Worm (Caenorhabditis elegans) whole organism, young adult: ENCODE measurements around the gene F54F2.9.
A peak's percentile ranks its signal among the peaks of the same experiment; 100 is the strongest.

Source experiments
- B0261.1 ChIP-seq: sonication (generic microtip); optimal IDR thresholded peaks from 2 replicates; lab custom pipeline; 2016; ENCODE audit warnings: mild to moderate bottlenecking, missing genetic modification characterization, moderate library complexity, missing compliant biosample characterization
- C17E4.6 ChIP-seq: fragments of 200-800 bp; sonication (Bioruptor generic); IDR thresholded peaks from 2 replicates; pipeline ENCODE4 v1.3.6; 2022; ENCODE audit warnings: missing genetic modification reagents, missing genetic modification characterization, missing compliant biosample characterization
- D2030.7 ChIP-seq: fragments of 200-800 bp; sonication (Bioruptor generic); IDR thresholded peaks from 2 replicates; pipeline ENCODE4 v1.3.6; 2022; ENCODE audit warnings: missing genetic modification reagents, missing genetic modification characterization, missing compliant biosample characterization
- F22D6.2 ChIP-seq: sonication (generic microtip); optimal IDR thresholded peaks from 2 replicates; lab custom pipeline; 2016; ENCODE audit warnings: mild to moderate bottlenecking, missing genetic modification characterization, missing compliant biosample characterization
- F33H1.4 ChIP-seq: fragments of 200-800 bp; sonication (Bioruptor generic); IDR thresholded peaks from 2 replicates; pipeline ENCODE4 v1.3.6; 2022; ENCODE audit warnings: missing genetic modification reagents, missing genetic modification characterization, missing compliant biosample characterization
- F37B4.10 ChIP-seq: fragments of 200-800 bp; sonication (Bioruptor generic); IDR thresholded peaks from 2 replicates; pipeline ENCODE4 v1.3.6; 2022; ENCODE audit warnings: missing genetic modification characterization, missing compliant biosample characterization
- K11D2.4 ChIP-seq: fragments of 200-800 bp; sonication (Bioruptor generic); IDR thresholded peaks from 2 replicates; pipeline ENCODE4 v1.3.6; 2022; ENCODE audit warnings: missing genetic modification reagents, missing genetic modification characterization, missing compliant biosample characterization
- Y53G8AR.9 ChIP-seq: fragments of 200-800 bp; sonication (Bioruptor generic); conservative IDR thresholded peaks from 2 replicates; pipeline ENCODE4 v1.3.6; 2022; ENCODE audit warnings: missing genetic modification reagents, missing genetic modification characterization, missing compliant biosample characterization
- Y67H2A.10 ChIP-seq: fragments of 200-800 bp; sonication (Bioruptor generic); conservative IDR thresholded peaks from 2 replicates; pipeline ENCODE4 v1.3.6; 2022; ENCODE audit warnings: missing genetic modification reagents, missing genetic modification characterization, missing compliant biosample characterization
- ama-1 ChIP-seq, 3 experiments: fragments of 150-350 bp in 1 of 3; sonication (generic microtip) in 2 of 3; optimal IDR thresholded peaks; 2 replicates each; lab custom pipeline; 2014 to 2018; ENCODE audit warnings: missing biosample characterization in 2 of 3, missing genetic modification characterization in 2 of 3, missing genetic modification reagents in 2 of 3
- aptf-2 ChIP-seq: fragments of 200-800 bp; sonication (Bioruptor generic); conservative IDR thresholded peaks from 2 replicates; pipeline ENCODE4 v1.3.6; 2022; ENCODE audit warnings: missing genetic modification reagents, missing genetic modification characterization, missing compliant biosample characterization
- aptf-3 ChIP-seq: fragments of 200-800 bp; sonication (Bioruptor generic); IDR thresholded peaks from 2 replicates; pipeline ENCODE4 v1.3.6; 2022; ENCODE audit warnings: missing genetic modification characterization, missing compliant biosample characterization
- atf-7 ChIP-seq: sonication (generic microtip); optimal IDR thresholded peaks from 2 replicates; lab custom pipeline; 2017; ENCODE audit warnings: mild to moderate bottlenecking, missing genetic modification characterization, missing compliant biosample characterization
- cebp-2 ChIP-seq: fragments of 200-800 bp; sonication (Bioruptor generic); IDR thresholded peaks from 2 replicates; pipeline ENCODE4 v1.3.6; 2022; ENCODE audit warnings: missing genetic modification characterization, missing compliant biosample characterization
- ceh-100 ChIP-seq: fragments of 200-800 bp; sonication (Bioruptor generic); IDR thresholded peaks from 2 replicates; pipeline ENCODE4 v1.3.6; 2022; ENCODE audit warnings: missing genetic modification reagents, missing genetic modification characterization, missing compliant biosample characterization
- die-1 ChIP-seq: sonication (generic microtip); optimal IDR thresholded peaks from 2 replicates; lab custom pipeline; 2016; ENCODE audit warnings: missing genotype, mild to moderate bottlenecking, missing genetic modification characterization, missing compliant biosample characterization
- dpl-1 ChIP-seq: fragments of 150-350 bp; optimal IDR thresholded peaks from 2 replicates; lab custom pipeline; 2014; ENCODE audit warnings: missing biosample characterization, missing genetic modification reagents, missing genetic modification characterization
- egrh-3 ChIP-seq: fragments of 200-800 bp; sonication (Bioruptor generic); IDR thresholded peaks from 2 replicates; pipeline ENCODE4 v1.3.6; 2022; ENCODE audit warnings: missing genetic modification reagents, missing genetic modification characterization, missing compliant biosample characterization
- him-1 ChIP-seq: sonication (generic microtip); optimal IDR thresholded peaks from 2 replicates; lab custom pipeline; 2016; ENCODE audit warnings: missing genotype, missing genetic modification reagents, missing genetic modification characterization, missing compliant biosample characterization
- hsf-1 ChIP-seq: fragments of 200-800 bp; sonication (Bioruptor generic); IDR thresholded peaks from 2 replicates; pipeline ENCODE4 v1.3.6; 2022; ENCODE audit warnings: missing genetic modification reagents, missing genetic modification characterization, missing compliant biosample characterization
- lin-40 ChIP-seq: sonication (generic microtip); optimal IDR thresholded peaks from 2 replicates; lab custom pipeline; 2016; ENCODE audit warnings: missing genetic modification characterization, mild to moderate bottlenecking, missing compliant biosample characterization, missing genotype, missing genetic modification reagents
- lsl-1 ChIP-seq: fragments of 200-800 bp; sonication (Bioruptor generic); optimal IDR thresholded peaks from 2 replicates; lab custom pipeline; 2018; ENCODE audit warnings: mild to moderate bottlenecking, missing genetic modification characterization, moderate library complexity, missing compliant biosample characterization
- lsy-27 ChIP-seq: sonication (generic microtip); optimal IDR thresholded peaks from 2 replicates; lab custom pipeline; 2017; ENCODE audit warnings: missing genetic modification characterization, mild to moderate bottlenecking, missing compliant biosample characterization, antibody characterized with exemption, missing genotype, borderline replicate concordance; ENCODE audit not compliant: insufficient read depth
- madf-3 ChIP-seq: fragments of 200-800 bp; sonication (Bioruptor generic); IDR thresholded peaks from 2 replicates; pipeline ENCODE4 v1.3.6; 2022; ENCODE audit warnings: missing genetic modification reagents, missing genetic modification characterization, missing compliant biosample characterization
- madf-6 ChIP-seq: fragments of 200-800 bp; sonication (Bioruptor generic); IDR thresholded peaks from 2 replicates; pipeline ENCODE4 v1.3.6; 2022; ENCODE audit warnings: missing genetic modification reagents, missing genetic modification characterization, missing compliant biosample characterization
- madf-8 ChIP-seq: fragments of 200-800 bp; sonication (Bioruptor generic); conservative IDR thresholded peaks from 2 replicates; pipeline ENCODE4 v1.3.6; 2022; ENCODE audit warnings: missing genetic modification reagents, missing genetic modification characterization, missing compliant biosample characterization
- nfya-1 ChIP-seq: sonication (generic microtip); optimal IDR thresholded peaks from 2 replicates; lab custom pipeline; 2017; ENCODE audit warnings: antibody characterized with exemption, missing compliant biosample characterization, missing genetic modification characterization, borderline replicate concordance; ENCODE audit not compliant: insufficient read depth
- nhr-120 ChIP-seq: fragments of 200-800 bp; sonication (Bioruptor generic); IDR thresholded peaks from 2 replicates; pipeline ENCODE4 v1.3.6; 2022; ENCODE audit warnings: missing genetic modification characterization, missing compliant biosample characterization
- nhr-179 ChIP-seq: sonication (generic microtip); optimal IDR thresholded peaks from 2 replicates; lab custom pipeline; 2016; ENCODE audit warnings: mild to moderate bottlenecking, missing genetic modification characterization, missing compliant biosample characterization
- nhr-80 ChIP-seq: sonication (generic microtip); optimal IDR thresholded peaks from 2 replicates; lab custom pipeline; 2016; ENCODE audit warnings: missing genetic modification characterization, missing compliant biosample characterization
- rec-8 ChIP-seq, 2 experiments: sonication (generic microtip); optimal IDR thresholded peaks; 2 replicates each; lab custom pipeline; 2016; ENCODE audit warnings: mild to moderate bottlenecking in 2 of 2, missing genetic modification characterization in 2 of 2, missing genetic modification reagents in 2 of 2, missing genotype in 2 of 2, missing biosample characterization in 1 of 2, missing compliant biosample characterization in 1 of 2, moderate library complexity in 1 of 2
- somi-1 ChIP-seq: fragments of 200-800 bp; sonication (Bioruptor generic); optimal IDR thresholded peaks from 2 replicates; lab custom pipeline; 2018; ENCODE audit warnings: mild to moderate bottlenecking, missing genetic modification characterization, missing compliant biosample characterization
- tbp1 ChIP-seq: fragments of 200-800 bp; sonication (Bioruptor generic); optimal IDR thresholded peaks from 2 replicates; lab custom pipeline; 2018; ENCODE audit warnings: mild to moderate bottlenecking, missing genetic modification characterization, missing compliant biosample characterization
- xnd-1 ChIP-seq: sonication (generic microtip); optimal IDR thresholded peaks from 2 replicates; lab custom pipeline; 2016; ENCODE audit warnings: missing genotype, missing genetic modification reagents, missing genetic modification characterization, missing compliant biosample characterization

The F54F2.9 gene

ce11 chrIII:8838075-8838474 lies 11.0 kb upstream of the F54F2.9 start, which contains the start of gene F44E2.4:
TSS of gene F44E2.4 (minus strand) at chrIII:8838424.
- TF ChIP-seq aptf-3 (GFP tag; lab: Robert Waterston, UW) (no peak), atf-7 (tag; lab: Kevin White, UChicago) (no peak), C17E4.6 (GFP tag; lab: Robert Waterston, UW) (no peak), egrh-3 (GFP tag; lab: Robert Waterston, UW) (no peak), nhr-120 (no peak), dpl-1 (GFP tag; lab: Kevin White, UChicago) (no peak), him-1 (tag; lab: Kevin White, UChicago) (no peak), tbp1 (GFP tag; lab: Kevin White, UChicago) (no peak), ceh-100 (GFP tag; lab: Robert Waterston, UW) (no peak), nhr-179 (tag; lab: Kevin White, UChicago) (no peak), F22D6.2 (tag; lab: Kevin White, UChicago) (no peak), Y53G8AR.9 (GFP tag; lab: Robert Waterston, UW) (no peak), K11D2.4 (GFP tag; lab: Robert Waterston, UW) (no peak), aptf-2 (GFP tag; lab: Robert Waterston, UW) (no peak), F37B4.10 (GFP tag; lab: Robert Waterston, UW) (no peak), die-1 (tag; lab: Kevin White, UChicago) (no peak), hsf-1 (GFP tag; lab: Robert Waterston, UW) (no peak)
- TF ChIP-seq, all 124 proteins: peak for 0

- TF ChIP-seq cebp-2 (no peak), madf-8 (GFP tag; lab: Robert Waterston, UW) (peak; percentile 46), somi-1 (GFP tag; lab: Kevin White, UChicago) (no peak), xnd-1 (tag; lab: Kevin White, UChicago) (peak; percentile 67), dpl-1 (GFP tag; lab: Kevin White, UChicago) (peak; percentile 23), madf-6 (GFP tag; lab: Robert Waterston, UW) (peak; percentile 72), madf-3 (GFP tag; lab: Robert Waterston, UW) (no peak), F33H1.4 (GFP tag; lab: Robert Waterston, UW) (peak; percentile 83), lsl-1 (GFP tag; lab: Kevin White, UChicago) (peak; percentile 88)
- TF ChIP-seq, all 124 proteins: peak for 6
Observed at ce11 chrIII:8831059-8831750, 4.2 kb upstream of the F54F2.9 start, which contains the start of gene F44E2.10. TSS of gene F44E2.10 (minus strand) at chrIII:8831109.

ce11 chrIII:8829245-8829644 lies 2.2 kb upstream of the F54F2.9 start, which contains the start of gene F44E2.3:
TSS of gene F44E2.3 (minus strand) at chrIII:8829305.
- no peak for TF ChIP-seq nfya-1 (tag; lab: Kevin White, UChicago)
- no peak for TF ChIP-seq lsy-27 (tag; lab: Kevin White, UChicago)
- TF ChIP-seq D2030.7 = 0 out of 2 replicates have a peak, but pooled peaks have one; percentile 24

ce11 chrIII:8824556-8824955 lies 2.5 kb downstream of the F54F2.9 start:
- no peak for TF ChIP-seq ama-1 (optimal IDR thresholded peaks at IDR 0.05; lab: Kevin White, UChicago)
- no peak for TF ChIP-seq ama-1 (GFP tag; optimal IDR thresholded peaks at IDR 0.05; lab: Kevin White, UChicago)
- TF ChIP-seq Y53G8AR.9 (GFP tag; lab: Robert Waterston, UW) = 0 out of 2 replicates have a peak, but pooled peaks have one; percentile 19
- TF ChIP-seq madf-6 (GFP tag; lab: Robert Waterston, UW) = no peak
- TF ChIP-seq B0261.1 = no peak
- TF ChIP-seq lin-40 (tag; lab: Kevin White, UChicago) = no peak
- TF ChIP-seq aptf-2 (GFP tag; lab: Robert Waterston, UW) = no peak
- TF ChIP-seq Y67H2A.10 (GFP tag; lab: Robert Waterston, UW) = no peak
- no peak for TF ChIP-seq nhr-80
- TF ChIP-seq rec-8 (tag; optimal IDR thresholded peaks at IDR 0.05; lab: Kevin White, UChicago) = no peak
